Worm (Caenorhabditis elegans) whole organism, mixed stage, embryonic: ENCODE results near the gene C27D6.15.

ENCODE experiments used
- pha-4 ChIP-seq: fragments of 150-350 bp; optimal IDR thresholded peaks from 2 replicates; lab custom pipeline; 2018; ENCODE audit warnings: missing biosample characterization, missing genetic modification reagents, missing genetic modification characterization
- snpc-4 ChIP-seq: fragments of 150-350 bp; optimal IDR thresholded peaks from 2 replicates; lab custom pipeline; 2014; ENCODE audit warnings: missing biosample characterization, missing genetic modification characterization

- TF ChIP-seq pha-4 (tag; lab: Kevin White, UChicago): no peak
- no peak for TF ChIP-seq snpc-4 (tag; lab: Kevin White, UChicago)
Measured at ce11 chrII:5181497-5181896, 9.8 kb downstream of the C27D6.15 start.
